Fruit fly (Drosophila melanogaster) whole organism, prepupa: ENCODE measurements around the gene CG31917.

ENCODE experiments used
- CG6792 ChIP-seq: fragments of 200-800 bp; sonication (Bioruptor generic); optimal IDR thresholded peaks from 3 replicates; lab custom pipeline; 2016; ENCODE audit warnings: missing biosample characterization, missing genetic modification characterization
- Ets21C ChIP-seq: fragments of 200-800 bp; sonication (Bioruptor generic); optimal IDR thresholded peaks from 3 replicates; lab custom pipeline; 2016; ENCODE audit warnings: missing biosample characterization, missing genetic modification characterization
- OdsH ChIP-seq: fragments of 200-800 bp; sonication (Bioruptor generic); optimal IDR thresholded peaks from 3 replicates; lab custom pipeline; 2016; ENCODE audit warnings: missing biosample characterization, missing genetic modification characterization

DNA sequence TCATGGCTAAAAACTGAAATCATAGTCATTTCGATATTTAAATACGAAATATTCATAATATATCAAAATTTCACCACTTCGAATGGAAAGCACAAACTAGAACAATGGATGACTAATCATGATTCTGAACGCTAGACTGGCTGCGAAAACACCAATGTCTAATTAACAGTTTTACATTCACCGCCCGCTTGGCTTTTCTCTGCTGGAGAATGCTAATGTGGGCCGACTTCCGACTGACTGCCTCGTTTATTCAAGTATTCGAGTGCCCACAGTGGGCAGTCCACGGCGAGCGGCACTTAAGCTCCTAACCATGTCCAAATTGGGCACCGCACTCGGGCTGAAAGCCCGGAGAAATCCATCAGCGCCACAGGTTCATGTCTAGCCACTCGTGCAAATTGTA is 8.6 kb downstream of the CG31917 start:
- TF ChIP-seq OdsH (GFP tag; lab: Kevin White, UChicago) = no peak
- TF ChIP-seq Ets21C = no peak
- no peak for TF ChIP-seq CG6792 (GFP tag; lab: Kevin White, UChicago)
